Worm (Caenorhabditis elegans) whole organism, L2 larva: ENCODE results near the gene F52F10.2.

Source experiments
- elt-3 ChIP-seq: sonication (generic microtip); optimal IDR thresholded peaks from 2 replicates; lab custom pipeline; 2017; ENCODE audit warnings: missing biosample characterization, missing genetic modification characterization
- mdl-1 ChIP-seq, 2 experiments: fragments of 150-350 bp in 1 of 2; sonication (generic microtip) in 1 of 2; optimal IDR thresholded peaks; 2 replicates each; lab custom pipeline; 2017; ENCODE audit warnings: missing biosample characterization in 2 of 2, missing genetic modification characterization in 2 of 2
- peb-1 ChIP-seq: fragments of 150-350 bp; optimal IDR thresholded peaks from 2 replicates; lab custom pipeline; 2014; ENCODE audit warnings: missing biosample characterization, missing genetic modification characterization

DNA sequence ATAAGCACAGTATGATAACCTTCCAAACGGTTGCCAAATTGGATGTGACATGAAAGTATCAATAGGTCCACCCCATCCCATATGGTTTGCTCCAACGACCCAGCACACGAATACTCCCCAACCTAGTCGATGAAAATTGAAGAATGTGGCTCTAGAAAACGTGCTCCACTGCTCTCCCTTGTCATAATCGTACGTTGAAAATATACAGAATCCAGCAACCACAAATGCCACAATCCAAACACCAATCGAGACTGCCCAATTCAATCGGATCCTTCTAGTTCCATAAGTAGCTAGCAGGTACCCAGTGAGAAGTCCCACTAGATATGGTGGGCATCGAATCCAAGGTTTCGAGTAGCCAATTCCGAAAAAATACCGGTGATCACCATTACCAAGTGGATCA lies 9.1 kb upstream of the F52F10.2 start:
- TF ChIP-seq peb-1 (tag; lab: Kevin White, UChicago) (no peak), elt-3 (tag; lab: Kevin White, UChicago) (no peak), mdl-1 (tag; optimal IDR thresholded peaks at IDR 0.05; lab: Kevin White, UChicago) (no peak)
